Fruit fly (Drosophila melanogaster) whole organism, wandering third instar larva: ENCODE data around the gene CG9263.
A peak's percentile ranks its signal among the peaks of the same experiment; 100 is the strongest.

ENCODE experiments used
- Abd-B ChIP-seq: fragments of >200 bp; optimal IDR thresholded peaks from 2 replicates; lab custom pipeline; 2017; ENCODE audit warnings: missing biosample characterization, missing genetic modification characterization
- CG32264 ChIP-seq: fragments of 200-800 bp; sonication (Bioruptor generic); optimal IDR thresholded peaks from 2 replicates; lab custom pipeline; 2016; ENCODE audit warnings: missing biosample characterization, missing genetic modification characterization
- CG9705 ChIP-seq: fragments of 200-800 bp; sonication (Bioruptor generic); optimal IDR thresholded peaks from 2 replicates; lab custom pipeline; 2018; ENCODE audit warnings: missing biosample characterization, mild to moderate bottlenecking, missing genetic modification characterization
- CrebA ChIP-seq: fragments of 200-800 bp; sonication (Bioruptor generic); optimal IDR thresholded peaks from 2 replicates; lab custom pipeline; 2016; ENCODE audit warnings: missing biosample characterization, mild to moderate bottlenecking, missing genetic modification characterization, borderline replicate concordance
- Dfd ChIP-seq: fragments of >200 bp; optimal IDR thresholded peaks from 2 replicates; lab custom pipeline; 2017; ENCODE audit warnings: missing biosample characterization, missing genetic modification characterization
- Dif ChIP-seq: fragments of 200-275, 200-300 bp; sonication (Bioruptor generic); optimal IDR thresholded peaks from 2 replicates; lab custom pipeline; 2018; ENCODE audit warnings: missing biosample characterization, missing genetic modification characterization; ENCODE audit not compliant: partially characterized antibody
- GATAd ChIP-seq: sonication (Bioruptor generic); optimal IDR thresholded peaks from 2 replicates; lab custom pipeline; 2016; ENCODE audit warnings: missing biosample characterization, missing genetic modification characterization
- HLH106 ChIP-seq: fragments of 200-800 bp; optimal IDR thresholded peaks from 3 replicates; lab custom pipeline; 2019; ENCODE audit warnings: missing biosample characterization, mild to moderate bottlenecking, missing genetic modification characterization, moderate library complexity
- Hnf4 ChIP-seq: fragments of 200-800 bp; sonication (Bioruptor generic); optimal IDR thresholded peaks from 2 replicates; lab custom pipeline; 2016; ENCODE audit warnings: missing biosample characterization, mild to moderate bottlenecking, missing genetic modification characterization
- Hr78 ChIP-seq: fragments of >200 bp; optimal IDR thresholded peaks from 2 replicates; lab custom pipeline; 2017; ENCODE audit warnings: missing biosample characterization, missing genetic modification characterization
- Hr83 ChIP-seq: fragments of 200-300 bp; sonication (Bioruptor generic); optimal IDR thresholded peaks from 2 replicates; lab custom pipeline; 2016; ENCODE audit warnings: missing biosample characterization, mild to moderate bottlenecking, missing genetic modification characterization, moderate library complexity; ENCODE audit not compliant: poor library complexity, severe bottlenecking
- Jra ChIP-seq: sonication (Bioruptor generic); optimal IDR thresholded peaks from 2 replicates; lab custom pipeline; 2016; ENCODE audit warnings: missing biosample characterization, missing genetic modification characterization
- Mio ChIP-seq: sonication (Bioruptor generic); optimal IDR thresholded peaks from 2 replicates; lab custom pipeline; 2016; ENCODE audit warnings: missing biosample characterization, missing genetic modification characterization
- Myc ChIP-seq: fragments of >200 bp; optimal IDR thresholded peaks from 2 replicates; lab custom pipeline; 2017
- N ChIP-seq: fragments of >200 bp; optimal IDR thresholded peaks from 2 replicates; lab custom pipeline; 2018; ENCODE audit warnings: missing biosample characterization, missing external identifiers, missing genetic modification characterization
- OdsH ChIP-seq: fragments of 200-800 bp; sonication (Bioruptor generic); optimal IDR thresholded peaks from 2 replicates; lab custom pipeline; 2016; ENCODE audit warnings: missing biosample characterization, mild to moderate bottlenecking, missing genetic modification characterization
- Rel ChIP-seq, 2 experiments: fragments of 200-800 bp; sonication (Bioruptor generic) in 1 of 2; optimal IDR thresholded peaks; 2 replicates in 1 of 2; 3 replicates in 1 of 2; lab custom pipeline; 2016 to 2019; ENCODE audit warnings: mild to moderate bottlenecking in 2 of 2, missing biosample characterization in 2 of 2, missing genetic modification characterization in 2 of 2, moderate library complexity in 1 of 2
- Sp1 ChIP-seq: fragments of 200-800 bp; sonication (Bioruptor generic); optimal IDR thresholded peaks from 3 replicates; lab custom pipeline; 2019; ENCODE audit warnings: missing biosample characterization, mild to moderate bottlenecking, missing genetic modification characterization, moderate library complexity
- Vsx2 ChIP-seq: fragments of 200-300, 225-300 bp; sonication (Bioruptor generic); optimal IDR thresholded peaks from 2 replicates; lab custom pipeline; 2018; ENCODE audit warnings: missing biosample characterization, missing genetic modification characterization; ENCODE audit not compliant: partially characterized antibody
- br ChIP-seq: fragments of 200-800 bp; sonication (Bioruptor generic); optimal IDR thresholded peaks from 2 replicates; lab custom pipeline; 2016; ENCODE audit warnings: missing biosample characterization, missing genetic modification characterization
- brk ChIP-seq: fragments of 200-800 bp; sonication (Bioruptor generic); optimal IDR thresholded peaks from 2 replicates; lab custom pipeline; 2016; ENCODE audit warnings: missing biosample characterization, mild to moderate bottlenecking, missing genetic modification characterization
- dl ChIP-seq, 2 experiments: fragments of 175-275, 200-275 bp in 1 of 2; fragments of 200-275 bp in 1 of 2; sonication (Bioruptor generic); optimal IDR thresholded peaks; lab custom pipeline; 2018; ENCODE audit warnings: mild to moderate bottlenecking in 2 of 2, missing biosample characterization in 2 of 2, missing genetic modification characterization in 2 of 2, moderate library complexity in 2 of 2; ENCODE audit not compliant: partially characterized antibody in 2 of 2, insufficient read depth in 1 of 2
- dmrt93B ChIP-seq: fragments of 200-800 bp; sonication (Bioruptor generic); optimal IDR thresholded peaks from 2 replicates; lab custom pipeline; 2018; ENCODE audit warnings: missing biosample characterization, mild to moderate bottlenecking, missing genetic modification characterization
- dsf ChIP-seq: sonication (Bioruptor generic); optimal IDR thresholded peaks from 2 replicates; lab custom pipeline; 2016; ENCODE audit warnings: missing biosample characterization, missing genetic modification characterization, borderline replicate concordance
- ey ChIP-seq: fragments of 200-800 bp; sonication (Bioruptor generic); optimal IDR thresholded peaks from 2 replicates; lab custom pipeline; 2016; ENCODE audit warnings: missing biosample characterization, missing genetic modification characterization
- foxo ChIP-seq, 2 experiments: fragments of 200-800 bp; sonication (Bioruptor generic); optimal IDR thresholded peaks; 2 replicates in 1 of 2; 3 replicates in 1 of 2; lab custom pipeline; 2016 to 2017; ENCODE audit warnings: missing biosample characterization in 2 of 2, missing genetic modification characterization in 2 of 2
- fru ChIP-seq: fragments of 200-800 bp; sonication (Bioruptor generic); optimal IDR thresholded peaks from 3 replicates; lab custom pipeline; 2016; ENCODE audit warnings: missing biosample characterization, mild to moderate bottlenecking, missing genetic modification characterization
- h ChIP-seq: fragments of 200-800 bp; sonication (Bioruptor generic); optimal IDR thresholded peaks from 3 replicates; lab custom pipeline; 2016; ENCODE audit warnings: missing biosample characterization, mild to moderate bottlenecking, missing genetic modification characterization
- jim ChIP-seq: fragments of 175-275, 200-325 bp; sonication (Bioruptor generic); optimal IDR thresholded peaks from 2 replicates; lab custom pipeline; 2016; ENCODE audit warnings: missing biosample characterization, mild to moderate bottlenecking, missing genetic modification characterization
- lola ChIP-seq: fragments of >200 bp; optimal IDR thresholded peaks from 2 replicates; lab custom pipeline; 2017; ENCODE audit warnings: missing biosample characterization, missing genetic modification characterization
- pan ChIP-seq: fragments of >200 bp; optimal IDR thresholded peaks from 2 replicates; lab custom pipeline; 2017
- psq ChIP-seq: fragments of 200-800 bp; sonication (Bioruptor generic); optimal IDR thresholded peaks from 3 replicates; lab custom pipeline; 2017; ENCODE audit warnings: missing biosample characterization, mild to moderate bottlenecking, missing genetic modification characterization, moderate library complexity
- rgr ChIP-seq: fragments of 200-800 bp; sonication (Bioruptor generic); optimal IDR thresholded peaks from 3 replicates; lab custom pipeline; 2016; ENCODE audit warnings: missing biosample characterization, mild to moderate bottlenecking, missing genetic modification characterization
- sage ChIP-seq: fragments of 200-800 bp; sonication (Bioruptor generic); optimal IDR thresholded peaks from 2 replicates; lab custom pipeline; 2016; ENCODE audit warnings: missing biosample characterization, mild to moderate bottlenecking, missing genetic modification characterization
- sv ChIP-seq: fragments of 200-800 bp; sonication (Bioruptor generic); optimal IDR thresholded peaks from 3 replicates; lab custom pipeline; 2016; ENCODE audit warnings: missing biosample characterization, missing genetic modification characterization
- tai ChIP-seq: sonication (Bioruptor generic); optimal IDR thresholded peaks from 2 replicates; lab custom pipeline; 2016; ENCODE audit warnings: missing biosample characterization, missing genetic modification characterization
- usp ChIP-seq: fragments of >200 bp; optimal IDR thresholded peaks from 2 replicates; lab custom pipeline; 2017; ENCODE audit warnings: missing biosample characterization, missing genetic modification characterization
- woc ChIP-seq: sonication (Bioruptor generic); optimal IDR thresholded peaks from 2 replicates; lab custom pipeline; 2016; ENCODE audit warnings: missing biosample characterization, mild to moderate bottlenecking, missing genetic modification characterization

Gene CG9263

DNA sequence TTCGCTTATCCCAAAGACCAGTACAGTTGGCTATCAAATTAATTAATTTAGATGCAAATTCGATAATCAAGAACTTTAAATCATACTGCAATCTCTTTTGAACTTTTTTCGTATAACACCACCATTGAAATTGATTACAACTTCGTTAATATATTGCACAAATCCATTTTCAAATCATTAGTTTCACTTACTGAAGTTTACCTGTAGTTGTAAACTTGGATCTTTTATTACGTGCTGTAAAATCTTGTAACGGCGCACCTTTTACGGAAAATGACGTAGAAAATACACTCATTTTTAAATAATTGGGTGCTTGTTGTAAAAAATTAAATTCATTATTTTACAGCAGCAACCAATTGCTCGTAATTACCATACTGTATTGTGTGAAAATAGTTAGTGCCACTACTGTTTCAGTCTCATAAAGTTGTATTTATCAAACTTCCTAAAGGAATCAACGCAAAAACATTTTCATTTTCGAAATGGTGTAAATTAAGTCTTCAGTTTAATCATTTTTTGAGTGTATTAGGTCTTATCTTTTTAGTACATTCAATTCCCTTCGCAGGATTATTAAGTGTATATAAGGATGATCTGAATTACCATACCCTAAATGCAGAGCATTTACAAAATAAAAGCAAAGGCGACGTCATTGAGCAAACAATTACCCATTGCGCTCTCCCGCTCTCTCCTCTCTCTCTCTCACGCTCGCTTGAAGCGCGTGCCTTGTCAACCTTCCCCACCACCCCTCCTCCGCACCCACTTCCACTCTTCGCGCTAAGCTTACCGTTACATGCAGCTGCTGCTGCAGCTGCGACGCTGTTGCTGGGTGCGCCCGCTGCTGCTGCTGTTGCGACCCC, 30.0 kb downstream of the CG9263 start:
- TF ChIP-seq foxo (GFP tag; optimal IDR thresholded peaks at IDR 0.05; lab: Kevin White, UChicago) (peak in 1 of 2 experiments; percentile 7), fru (peak; percentile 13), dl (GFP tag; optimal IDR thresholded peaks at IDR 0.05; lab: Kevin White, UChicago; ENCODE audit: insufficient read depth in 1 of 2, partially characterized antibody in 2 of 2) (peak; percentile 87 to 94), woc (GFP tag; lab: Kevin White, UChicago) (no peak), sage (GFP tag; lab: Kevin White, UChicago) (no peak), psq (GFP tag; lab: Kevin White, UChicago) (no peak), CG9705 (no peak), sv (GFP tag; lab: Kevin White, UChicago) (no peak), h (GFP tag; lab: Kevin White, UChicago) (peak; percentile 90), Hnf4 (GFP tag; lab: Kevin White, UChicago) (no peak), ey (GFP tag; lab: Kevin White, UChicago) (peak; percentile 6), Abd-B (GFP tag; lab: Kevin White, UChicago) (no peak), Sp1 (GFP tag; lab: Kevin White, UChicago) (no peak), Hr78 (GFP tag; lab: Kevin White, UChicago) (no peak), jim (GFP tag; lab: Kevin White, UChicago) (no peak), brk (GFP tag; lab: Kevin White, UChicago) (no peak), dsf (GFP tag; lab: Kevin White, UChicago) (no peak), Rel (GFP tag; optimal IDR thresholded peaks at IDR 0.05; lab: Kevin White, UChicago) (no peak), Rel (tag; optimal IDR thresholded peaks at IDR 0.05; lab: Kevin White, UChicago) (peak; percentile 16), br (GFP tag; lab: Kevin White, UChicago) (no peak), HLH106 (no peak), Dif (peak; percentile 92), lola (GFP tag; lab: Kevin White, UChicago) (no peak), usp (no peak), rgr (GFP tag; lab: Kevin White, UChicago) (peak; percentile 7), Myc (no peak), CG32264 (GFP tag; lab: Kevin White, UChicago) (no peak), tai (no peak), Hr83 (GFP tag; lab: Kevin White, UChicago) (peak; percentile 26), pan (no peak), Vsx2 (GFP tag; lab: Kevin White, UChicago) (peak; percentile 59), OdsH (GFP tag; lab: Kevin White, UChicago) (peak; percentile 31), N (GFP tag; lab: Kevin White, UChicago) (no peak), Jra (GFP tag; lab: Kevin White, UChicago) (no peak), Mio (GFP tag; lab: Kevin White, UChicago) (no peak), dmrt93B (GFP tag; lab: Kevin White, UChicago) (no peak), Dfd (GFP tag; lab: Kevin White, UChicago) (no peak), GATAd (no peak), CrebA (GFP tag; lab: Kevin White, UChicago) (no peak)
- TF ChIP-seq, all 38 proteins: peak for 11
